Worm (Caenorhabditis elegans) whole organism, L1 larva: ENCODE measurements around the gene cut-4.
A peak's percentile ranks its signal among the peaks of the same experiment; 100 is the strongest.

Source experiments
- C16A3.4 ChIP-seq: fragments of 150-350 bp; optimal IDR thresholded peaks from 2 replicates; lab custom pipeline; 2014; ENCODE audit warnings: missing biosample characterization, missing genetic modification characterization
- C34B4.2 ChIP-seq: sonication (generic microtip); optimal IDR thresholded peaks from 2 replicates; lab custom pipeline; 2017; ENCODE audit warnings: mild to moderate bottlenecking, missing genetic modification characterization, missing compliant biosample characterization
- aly-2 ChIP-seq: fragments of 150-350 bp; optimal IDR thresholded peaks from 2 replicates; lab custom pipeline; 2014; ENCODE audit warnings: missing biosample characterization, missing genetic modification characterization
- ama-1 ChIP-seq: fragments of 150-350 bp; optimal IDR thresholded peaks from 2 replicates; lab custom pipeline; 2014
- blmp-1 ChIP-seq: fragments of 150-350 bp; optimal IDR thresholded peaks from 2 replicates; lab custom pipeline; 2014; ENCODE audit warnings: missing biosample characterization, missing genetic modification characterization
- ceh-63 ChIP-seq: fragments of 200-800 bp; sonication (Bioruptor generic); optimal IDR thresholded peaks from 2 replicates; lab custom pipeline; 2018; ENCODE audit warnings: mild to moderate bottlenecking, missing genetic modification characterization, missing compliant biosample characterization
- ceh-8 ChIP-seq: fragments of 200-800 bp; sonication (Bioruptor generic); optimal IDR thresholded peaks from 2 replicates; lab custom pipeline; 2018; ENCODE audit warnings: mild to moderate bottlenecking, missing genetic modification characterization, moderate library complexity, missing compliant biosample characterization
- ceh-82 ChIP-seq, 3 experiments: fragments of 150-350 bp in 1 of 3; sonication (generic microtip) in 2 of 3; optimal IDR thresholded peaks; 2 replicates each; lab custom pipeline; 2014 to 2017; ENCODE audit warnings: missing biosample characterization in 3 of 3, missing genetic modification characterization in 3 of 3
- ceh-90 ChIP-seq: sonication (generic microtip); optimal IDR thresholded peaks from 2 replicates; lab custom pipeline; 2016; ENCODE audit warnings: missing genetic modification characterization, missing compliant biosample characterization
- efl-1 ChIP-seq, 4 experiments: fragments of 150-350 bp; optimal IDR thresholded peaks in 3 of 4; peaks in 1 of 4; 1 replicate in 1 of 4; 2 replicates in 3 of 4; lab custom pipeline; 2014; ENCODE audit warnings: missing biosample characterization in 2 of 4, missing genetic modification characterization in 2 of 4, missing genetic modification reagents in 2 of 4
- efl-3 ChIP-seq: fragments of 200-800 bp; sonication (Bioruptor generic); optimal IDR thresholded peaks from 2 replicates; lab custom pipeline; 2018; ENCODE audit warnings: mild to moderate bottlenecking, missing genetic modification characterization, missing compliant biosample characterization
- elt-2 ChIP-seq: sonication (generic microtip); optimal IDR thresholded peaks from 2 replicates; lab custom pipeline; 2016; ENCODE audit warnings: missing genetic modification characterization, mild to moderate bottlenecking, inconsistent platforms, missing compliant biosample characterization, missing genetic modification reagents
- fkh-10 ChIP-seq: sonication (generic microtip); optimal IDR thresholded peaks from 2 replicates; lab custom pipeline; 2017; ENCODE audit warnings: missing biosample characterization, missing genetic modification reagents, missing genetic modification characterization
- fkh-8 ChIP-seq: sonication (generic microtip); optimal IDR thresholded peaks from 2 replicates; lab custom pipeline; 2016; ENCODE audit warnings: mild to moderate bottlenecking, missing genetic modification characterization, missing compliant biosample characterization
- grh-1 ChIP-seq: fragments of 200-800 bp; sonication (Bioruptor generic); IDR thresholded peaks from 2 replicates; pipeline ENCODE4 v1.3.6; 2022; ENCODE audit warnings: missing genetic modification reagents, missing genetic modification characterization, missing compliant biosample characterization
- hlh-17 ChIP-seq: fragments of 200-800 bp; sonication (Bioruptor generic); optimal IDR thresholded peaks from 2 replicates; lab custom pipeline; 2018; ENCODE audit warnings: missing genetic modification characterization, mild to moderate bottlenecking, missing compliant biosample characterization, moderate library complexity, borderline replicate concordance
- hlh-4 ChIP-seq: sonication (generic microtip); optimal IDR thresholded peaks from 2 replicates; lab custom pipeline; 2016; ENCODE audit warnings: mild to moderate bottlenecking, missing genetic modification characterization, missing compliant biosample characterization
- jun-1 ChIP-seq: fragments of 150-350 bp; optimal IDR thresholded peaks from 2 replicates; lab custom pipeline; 2014; ENCODE audit warnings: missing biosample characterization, missing genetic modification reagents, missing genetic modification characterization
- lin-13 ChIP-seq: fragments of 150-350 bp; optimal IDR thresholded peaks from 2 replicates; lab custom pipeline; 2014; ENCODE audit warnings: missing biosample characterization, missing genetic modification reagents, missing genetic modification characterization
- lin-14 ChIP-seq: fragments of 200-800 bp; sonication (Bioruptor generic); optimal IDR thresholded peaks from 2 replicates; lab custom pipeline; 2018; ENCODE audit warnings: mild to moderate bottlenecking, missing genetic modification characterization, moderate library complexity, missing compliant biosample characterization
- lin-35 ChIP-seq, 2 experiments: fragments of 150-350 bp; optimal IDR thresholded peaks; 2 replicates each; lab custom pipeline; 2014; ENCODE audit warnings: missing biosample characterization in 2 of 2, missing genetic modification characterization in 2 of 2, missing genetic modification reagents in 2 of 2
- mab-9 ChIP-seq: fragments of 200-800 bp; sonication (Bioruptor generic); IDR thresholded peaks from 2 replicates; pipeline ENCODE4 v1.3.6; 2022; ENCODE audit warnings: missing genetic modification reagents, missing genetic modification characterization, missing compliant biosample characterization
- mdl-1 ChIP-seq, 2 experiments: fragments of 150-350 bp; optimal IDR thresholded peaks; 2 replicates each; lab custom pipeline; 2014 to 2017; ENCODE audit warnings: missing biosample characterization in 2 of 2, missing genetic modification characterization in 2 of 2, inconsistent platforms in 1 of 2
- mef-2 ChIP-seq: fragments of 150-350 bp; optimal IDR thresholded peaks from 2 replicates; lab custom pipeline; 2014; ENCODE audit warnings: missing biosample characterization, missing genetic modification characterization
- mep-1 ChIP-seq: fragments of 150-350 bp; optimal IDR thresholded peaks from 2 replicates; lab custom pipeline; 2014; ENCODE audit warnings: missing biosample characterization, missing genetic modification characterization
- nhr-11 ChIP-seq: fragments of 150-350 bp; optimal IDR thresholded peaks from 2 replicates; lab custom pipeline; 2014; ENCODE audit warnings: missing biosample characterization, missing genetic modification characterization
- nhr-19 ChIP-seq: fragments of 200-800 bp; sonication (Bioruptor generic); conservative IDR thresholded peaks from 2 replicates; pipeline ENCODE4 v1.3.6; 2022; ENCODE audit warnings: missing genetic modification characterization, missing compliant biosample characterization
- nhr-20 ChIP-seq: sonication (generic microtip); optimal IDR thresholded peaks from 2 replicates; lab custom pipeline; 2016; ENCODE audit warnings: mild to moderate bottlenecking, missing genetic modification characterization, missing compliant biosample characterization
- nhr-237 ChIP-seq: fragments of 150-350 bp; optimal IDR thresholded peaks from 2 replicates; lab custom pipeline; 2014; ENCODE audit warnings: missing biosample characterization, missing genetic modification characterization
- nhr-28 ChIP-seq: fragments of 150-350 bp; optimal IDR thresholded peaks from 2 replicates; lab custom pipeline; 2014; ENCODE audit warnings: missing biosample characterization, missing genetic modification characterization
- nhr-71 ChIP-seq: sonication (generic microtip); optimal IDR thresholded peaks from 2 replicates; lab custom pipeline; 2016; ENCODE audit warnings: mild to moderate bottlenecking, missing genetic modification characterization, moderate library complexity, missing compliant biosample characterization
- nhr-76 ChIP-seq: sonication (generic microtip); optimal IDR thresholded peaks from 2 replicates; lab custom pipeline; 2017; ENCODE audit warnings: missing biosample characterization, missing genetic modification characterization
- nhr-77 ChIP-seq: fragments of 150-350 bp; optimal IDR thresholded peaks from 2 replicates; lab custom pipeline; 2014; ENCODE audit warnings: missing biosample characterization, missing genetic modification characterization
- nhr-84 ChIP-seq: sonication (generic microtip); optimal IDR thresholded peaks from 2 replicates; lab custom pipeline; 2017; ENCODE audit warnings: missing biosample characterization, missing genetic modification characterization
- nhr-85 ChIP-seq: sonication (generic microtip); peaks from one replicate; lab custom pipeline; 2016; ENCODE audit warnings: missing genetic modification characterization, inconsistent platforms, missing compliant biosample characterization
- nhr-90 ChIP-seq: sonication (generic microtip); optimal IDR thresholded peaks from 2 replicates; lab custom pipeline; 2016; ENCODE audit warnings: mild to moderate bottlenecking, missing genetic modification characterization, missing compliant biosample characterization; ENCODE audit not compliant: poor library complexity
- pag-3 ChIP-seq: sonication (generic microtip); optimal IDR thresholded peaks from 2 replicates; lab custom pipeline; 2017; ENCODE audit warnings: missing genetic modification characterization, mild to moderate bottlenecking, missing compliant biosample characterization, antibody characterized with exemption, borderline replicate concordance; ENCODE audit not compliant: insufficient read depth
- pqm-1 ChIP-seq: sonication (generic microtip); optimal IDR thresholded peaks from 3 replicates; lab custom pipeline; 2017; ENCODE audit warnings: missing biosample characterization, missing genetic modification characterization
- snu-23 ChIP-seq: sonication (generic microtip); optimal IDR thresholded peaks from 2 replicates; lab custom pipeline; 2016; ENCODE audit warnings: missing genetic modification characterization, missing compliant biosample characterization
- sox-4 ChIP-seq: sonication (generic microtip); optimal IDR thresholded peaks from 2 replicates; lab custom pipeline; 2016; ENCODE audit warnings: missing genetic modification characterization, missing compliant biosample characterization
- sup-37 ChIP-seq: fragments of 200-800 bp; sonication (Bioruptor generic); optimal IDR thresholded peaks from 2 replicates; lab custom pipeline; 2018; ENCODE audit warnings: mild to moderate bottlenecking, missing genetic modification characterization, missing compliant biosample characterization
- swsn-7 ChIP-seq: sonication (generic microtip); optimal IDR thresholded peaks from 2 replicates; lab custom pipeline; 2016; ENCODE audit warnings: missing genetic modification characterization, missing compliant biosample characterization
- unc-130 ChIP-seq: fragments of 150-350 bp; optimal IDR thresholded peaks from 2 replicates; lab custom pipeline; 2017; ENCODE audit warnings: missing biosample characterization, missing genetic modification characterization, inconsistent platforms
- unc-30 ChIP-seq: sonication (generic microtip); optimal IDR thresholded peaks from 2 replicates; lab custom pipeline; 2017; ENCODE audit warnings: missing biosample characterization, missing genetic modification characterization
- unc-62 ChIP-seq: fragments of 150-350 bp; optimal IDR thresholded peaks from 2 replicates; lab custom pipeline; 2014; ENCODE audit warnings: missing biosample characterization, missing genetic modification reagents, missing genetic modification characterization
- unc-86 ChIP-seq: sonication (generic microtip); optimal IDR thresholded peaks from 2 replicates; lab custom pipeline; 2016; ENCODE audit warnings: missing genetic modification characterization, missing compliant biosample characterization
- unc-98 ChIP-seq: fragments of 200-800 bp; sonication (Bioruptor generic); IDR thresholded peaks from 2 replicates; pipeline ENCODE4 v1.3.6; 2022; ENCODE audit warnings: missing genetic modification characterization, missing compliant biosample characterization
- xbp-1 ChIP-seq: sonication (generic microtip); optimal IDR thresholded peaks from 2 replicates; lab custom pipeline; 2016; ENCODE audit warnings: missing genetic modification characterization, missing compliant biosample characterization
- zip-4 ChIP-seq: fragments of 200-800 bp; sonication (Bioruptor generic); optimal IDR thresholded peaks from 2 replicates; lab custom pipeline; 2018; ENCODE audit warnings: mild to moderate bottlenecking, missing genetic modification characterization, moderate library complexity, missing compliant biosample characterization
- ztf-11 ChIP-seq, 2 experiments: sonication (generic microtip); optimal IDR thresholded peaks; 2 replicates each; lab custom pipeline; 2016 to 2017; ENCODE audit warnings: missing genetic modification characterization in 2 of 2, missing biosample characterization in 1 of 2, missing compliant biosample characterization in 1 of 2

The cut-4 gene

ce11 chrII:10389776-10390175 is 46.2 kb upstream of the cut-4 start (continued):
- TF ChIP-seq unc-98 (GFP tag; lab: Robert Waterston, UW) (no peak), nhr-20 (peak; percentile 63), nhr-84 (tag; lab: Kevin White, UChicago) (no peak), mep-1 (peak; percentile 48), nhr-19 (GFP tag; lab: Robert Waterston, UW) (peak; percentile 86), ama-1 (lab: Kevin White, UChicago) (peak; percentile 54), lin-14 (GFP tag; lab: Kevin White, UChicago) (peak; percentile 68), pag-3 (tag; lab: Kevin White, UChicago) (no peak), snu-23 (GFP tag; lab: Kevin White, UChicago) (peak; percentile 40), sup-37 (GFP tag; lab: Kevin White, UChicago) (no peak), C34B4.2 (no peak), mdl-1 (tag; optimal IDR thresholded peaks at IDR 0.05; lab: Kevin White, UChicago) (peak in 1 of 2 experiments; percentile 67), unc-86 (no peak), grh-1 (GFP tag; lab: Robert Waterston, UW) (no peak), nhr-77 (peak; percentile 0), efl-1 (optimal IDR thresholded peaks at IDR 0.05; lab: Kevin White, UChicago) (no peak), efl-1 (GFP tag; optimal IDR thresholded peaks at IDR 0.05 in 1 of 2; lab: Kevin White, UChicago) (peak in 1 of 2 experiments; percentile 93), nhr-85 (tag; lab: Kevin White, UChicago) (peak; percentile 11), xbp-1 (tag; lab: Kevin White, UChicago) (no peak), hlh-17 (GFP tag; lab: Kevin White, UChicago) (no peak), ceh-82 (tag; optimal IDR thresholded peaks at IDR 0.05; lab: Kevin White, UChicago) (no peak), nhr-71 (tag; lab: Kevin White, UChicago) (peak; percentile 55), pqm-1 (tag; lab: Kevin White, UChicago) (no peak), lin-35 (GFP tag; optimal IDR thresholded peaks at IDR 0.05; lab: Kevin White, UChicago) (peak in 1 of 2 experiments; percentile 61), ceh-8 (GFP tag; lab: Kevin White, UChicago) (no peak)

ce11 chrII:10390250-10390821 is 45.6 kb upstream of the cut-4 start:
- no peak for TF ChIP-seq ceh-90
- TF ChIP-seq efl-3 (GFP tag; lab: Kevin White, UChicago): no peak
- TF ChIP-seq ceh-63 (GFP tag; lab: Kevin White, UChicago): no peak
- TF ChIP-seq aly-2: no peak
- no peak for TF ChIP-seq ztf-11 (tag; optimal IDR thresholded peaks at IDR 0.05; lab: Kevin White, UChicago)
- no peak for TF ChIP-seq nhr-28
- TF ChIP-seq C34B4.2: no peak
- TF ChIP-seq unc-62: no peak
- TF ChIP-seq mef-2 (tag; lab: Kevin White, UChicago): no peak
- TF ChIP-seq nhr-85 (tag; lab: Kevin White, UChicago): peak; percentile 79
- peak; percentile 79 for TF ChIP-seq nhr-71 (tag; lab: Kevin White, UChicago)
- peak; percentile 30 for TF ChIP-seq pag-3 (tag; lab: Kevin White, UChicago)
- TF ChIP-seq lin-13: no peak
- no peak for TF ChIP-seq unc-30
- no peak for TF ChIP-seq jun-1 (tag; lab: Kevin White, UChicago)
- no peak for TF ChIP-seq mab-9
- no peak for TF ChIP-seq sox-4
- TF ChIP-seq swsn-7 (tag; lab: Kevin White, UChicago): no peak
- no peak for TF ChIP-seq nhr-76 (tag; lab: Kevin White, UChicago)
- TF ChIP-seq nhr-11: no peak
- TF ChIP-seq ceh-8 (GFP tag; lab: Kevin White, UChicago): no peak
- TF ChIP-seq C16A3.4: no peak
- TF ChIP-seq snu-23 (GFP tag; lab: Kevin White, UChicago): peak; percentile 68
- TF ChIP-seq hlh-4 (tag; lab: Kevin White, UChicago): no peak
- TF ChIP-seq nhr-237 (tag; lab: Kevin White, UChicago): no peak
- TF ChIP-seq elt-2: no peak
- TF ChIP-seq unc-86: no peak
- TF ChIP-seq nhr-90 (tag; lab: Kevin White, UChicago): peak; percentile 55
- peak; percentile 69 for TF ChIP-seq blmp-1
- TF ChIP-seq lin-14 (GFP tag; lab: Kevin White, UChicago): peak; percentile 87
- TF ChIP-seq fkh-10: no peak
- peak; percentile 68 for TF ChIP-seq unc-130 (tag; lab: Kevin White, UChicago)
- no peak for TF ChIP-seq fkh-8 (tag; lab: Kevin White, UChicago)
- peak; percentile 82 for TF ChIP-seq nhr-20
- TF ChIP-seq zip-4 (GFP tag; lab: Kevin White, UChicago): no peak
